Worm (Caenorhabditis elegans) whole organism, midembryonic: ENCODE measurements around the gene ensh-1.

Experiments used
- T22C8.4 ChIP-seq: fragments of 200-800 bp; sonication (Bioruptor generic); IDR thresholded peaks from 2 replicates; pipeline ENCODE4 v1.3.6; 2022; ENCODE audit warnings: missing genetic modification characterization, missing compliant biosample characterization
- flt-1 ChIP-seq: fragments of 200-800 bp; sonication (Bioruptor generic); IDR thresholded peaks from 2 replicates; pipeline ENCODE4 v1.3.6; 2022; ENCODE audit warnings: missing genetic modification characterization, missing compliant biosample characterization
- klf-2 ChIP-seq: fragments of 200-800 bp; sonication (Bioruptor generic); conservative IDR thresholded peaks from 2 replicates; pipeline ENCODE4 v1.3.6; 2022; ENCODE audit warnings: missing genetic modification reagents, missing genetic modification characterization, missing compliant biosample characterization
- med-1 ChIP-seq: sonication (generic microtip); optimal IDR thresholded peaks from 2 replicates; lab custom pipeline; 2017; ENCODE audit warnings: missing genetic modification characterization, mild to moderate bottlenecking, missing compliant biosample characterization, antibody characterized with exemption, missing genetic modification reagents; ENCODE audit not compliant: insufficient read depth
- ref-1 ChIP-seq: fragments of 200-800 bp; sonication (Bioruptor generic); conservative IDR thresholded peaks from 2 replicates; pipeline ENCODE4 v1.3.6; 2022; ENCODE audit warnings: missing genetic modification reagents, missing genetic modification characterization, missing compliant biosample characterization
- tab-1 ChIP-seq: fragments of 200-800 bp; sonication (Bioruptor generic); IDR thresholded peaks from 2 replicates; pipeline ENCODE4 v1.3.6; 2022; ENCODE audit warnings: missing genetic modification characterization, missing compliant biosample characterization
- ztf-23 ChIP-seq: fragments of 200-800 bp; sonication (Bioruptor generic); IDR thresholded peaks from 2 replicates; pipeline ENCODE4 v1.3.6; 2022; ENCODE audit warnings: missing genetic modification reagents, missing genetic modification characterization, missing compliant biosample characterization
- ztf-29 ChIP-seq: fragments of 200-800 bp; sonication (Bioruptor generic); IDR thresholded peaks from 2 replicates; pipeline ENCODE4 v1.3.6; 2022; ENCODE audit warnings: missing genetic modification reagents, missing genetic modification characterization, missing compliant biosample characterization

DNA sequence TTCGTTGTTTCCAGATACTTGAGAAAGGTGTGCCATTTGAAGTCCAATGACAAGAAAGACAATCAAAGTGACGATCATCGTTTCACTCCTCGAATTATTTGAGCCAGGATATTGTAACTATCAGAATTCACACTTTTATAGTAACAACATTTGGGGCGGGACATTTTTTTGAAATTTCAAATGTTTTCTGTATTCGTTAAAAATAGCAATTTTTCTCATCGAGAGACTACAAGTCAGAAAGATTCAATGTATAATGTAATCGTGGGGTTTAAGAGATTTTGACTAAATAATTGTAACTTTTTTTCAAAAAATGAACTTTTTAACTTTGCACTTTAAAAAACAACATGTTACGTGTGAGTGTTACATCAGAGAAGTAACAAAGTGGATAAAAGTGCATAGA lies 38.6 kb upstream of the ensh-1 start, which contains the start of gene ins-9:
- TF ChIP-seq ztf-23 (GFP tag; lab: Robert Waterston, UW) (no peak), ref-1 (no peak), tab-1 (GFP tag; lab: Robert Waterston, UW) (no peak), med-1 (no peak), flt-1 (GFP tag; lab: Robert Waterston, UW) (no peak), T22C8.4 (GFP tag; lab: Robert Waterston, UW) (no peak), ztf-29 (GFP tag; lab: Robert Waterston, UW) (no peak), klf-2 (no peak)
